Worm (Caenorhabditis elegans) whole organism, L4 larva: ENCODE data around the gene drap-1.

Experiments
- D1046.2 ChIP-seq: fragments of 200-800 bp; sonication (Bioruptor generic); IDR thresholded peaks from 2 replicates; pipeline ENCODE4 v1.3.6; 2022; ENCODE audit warnings: missing genetic modification characterization, missing compliant biosample characterization
- F10B5.3 ChIP-seq: sonication (generic microtip); optimal IDR thresholded peaks from 2 replicates; lab custom pipeline; 2016; ENCODE audit warnings: mild to moderate bottlenecking, missing genetic modification characterization, missing compliant biosample characterization
- F44E2.7 ChIP-seq: fragments of 200-800 bp; sonication (Bioruptor generic); IDR thresholded peaks from 2 replicates; pipeline ENCODE4 v2.1.2; 2022; ENCODE audit warnings: missing genetic modification characterization, missing compliant biosample characterization
- R02D3.7 ChIP-seq: fragments of 150-350 bp; sonication (generic microtip); optimal IDR thresholded peaks from 3 replicates; lab custom pipeline; 2014; ENCODE audit warnings: missing biosample characterization, missing genetic modification characterization
- Y105C5A.15 ChIP-seq: fragments of 200-800 bp; sonication (Bioruptor generic); IDR thresholded peaks from 2 replicates; pipeline ENCODE4 v1.3.6; 2022; ENCODE audit warnings: missing genetic modification characterization, missing compliant biosample characterization
- Y75B8A.6 ChIP-seq: fragments of 200-800 bp; sonication (Bioruptor generic); IDR thresholded peaks from 2 replicates; pipeline ENCODE4 v1.3.6; 2022; ENCODE audit warnings: missing genetic modification reagents, missing genetic modification characterization, missing compliant biosample characterization
- ZK546.5 ChIP-seq, 2 experiments: sonication (generic microtip); optimal IDR thresholded peaks; 2 replicates each; lab custom pipeline; 2017; ENCODE audit warnings: missing biosample characterization in 2 of 2, missing genetic modification characterization in 2 of 2
- aha-1 ChIP-seq: fragments of 150-350 bp; peaks from one replicate; lab custom pipeline; 2014; ENCODE audit warnings: missing biosample characterization, missing genetic modification characterization
- aly-2 ChIP-seq: sonication (generic microtip); optimal IDR thresholded peaks from 2 replicates; lab custom pipeline; 2018; ENCODE audit warnings: missing biosample characterization, missing genetic modification characterization
- ceh-20 ChIP-seq: fragments of 200-800 bp; sonication (Bioruptor generic); IDR thresholded peaks from 2 replicates; pipeline ENCODE4 v1.3.6; 2022; ENCODE audit warnings: missing genetic modification reagents, missing genetic modification characterization, missing compliant biosample characterization
- ceh-44 ChIP-seq: fragments of 200-800 bp; sonication (Bioruptor generic); IDR thresholded peaks from 2 replicates; pipeline ENCODE4 v1.3.6; 2022; ENCODE audit warnings: missing genetic modification reagents, missing genetic modification characterization, missing compliant biosample characterization
- ceh-82 ChIP-seq: sonication (generic microtip); optimal IDR thresholded peaks from 2 replicates; lab custom pipeline; 2017; ENCODE audit warnings: missing biosample characterization, missing genetic modification characterization
- daf-16 ChIP-seq, 3 experiments: sonication (generic microtip); optimal IDR thresholded peaks; 2 replicates each; lab custom pipeline; 2016 to 2017; ENCODE audit warnings: missing genetic modification characterization in 3 of 3, missing genetic modification reagents in 3 of 3, mild to moderate bottlenecking in 2 of 3, missing compliant biosample characterization in 2 of 3, missing biosample characterization in 1 of 3, moderate library complexity in 1 of 3
- dmd-9 ChIP-seq: fragments of 200-800 bp; sonication (Bioruptor generic); IDR thresholded peaks from 2 replicates; pipeline ENCODE4 v1.3.6; 2022; ENCODE audit warnings: missing genetic modification reagents, missing genetic modification characterization, missing compliant biosample characterization
- dpl-1 ChIP-seq: fragments of 150-350 bp; optimal IDR thresholded peaks from 2 replicates; lab custom pipeline; 2014; ENCODE audit warnings: missing biosample characterization, missing genetic modification reagents, missing genetic modification characterization
- duxl-1 ChIP-seq: sonication (generic microtip); optimal IDR thresholded peaks from 2 replicates; lab custom pipeline; 2016; ENCODE audit warnings: mild to moderate bottlenecking, missing genetic modification characterization, moderate library complexity, missing compliant biosample characterization; ENCODE audit not compliant: poor library complexity
- dve-1 ChIP-seq: sonication (generic microtip); optimal IDR thresholded peaks from 2 replicates; lab custom pipeline; 2017; ENCODE audit warnings: antibody characterized with exemption, mild to moderate bottlenecking, missing genetic modification characterization, missing compliant biosample characterization; ENCODE audit not compliant: insufficient read depth
- egl-27 ChIP-seq: sonication (generic microtip); optimal IDR thresholded peaks from 3 replicates; lab custom pipeline; 2017; ENCODE audit warnings: missing biosample characterization, missing genetic modification reagents, missing genetic modification characterization
- egl-43 ChIP-seq: fragments of 200-800 bp; sonication (Bioruptor generic); IDR thresholded peaks from 2 replicates; pipeline ENCODE4 v1.3.6; 2022; ENCODE audit warnings: missing genetic modification reagents, missing genetic modification characterization, missing compliant biosample characterization
- fkh-10 ChIP-seq: fragments of 150-350 bp; optimal IDR thresholded peaks from 2 replicates; lab custom pipeline; 2014; ENCODE audit warnings: missing biosample characterization, missing genetic modification reagents, missing genetic modification characterization
- hlh-11 ChIP-seq: fragments of 200-800 bp; sonication (Bioruptor generic); optimal IDR thresholded peaks from 2 replicates; lab custom pipeline; 2018; ENCODE audit warnings: mild to moderate bottlenecking, missing genetic modification characterization, missing compliant biosample characterization
- hlh-30 ChIP-seq: sonication (generic microtip); optimal IDR thresholded peaks from 2 replicates; lab custom pipeline; 2017; ENCODE audit warnings: antibody characterized with exemption, mild to moderate bottlenecking, missing genetic modification characterization, missing compliant biosample characterization; ENCODE audit not compliant: insufficient read depth
- hmg-1.1 ChIP-seq: fragments of 200-800 bp; sonication (Bioruptor generic); IDR thresholded peaks from 2 replicates; pipeline ENCODE4 v1.3.6; 2022; ENCODE audit warnings: missing genetic modification reagents, missing genetic modification characterization, missing compliant biosample characterization
- jun-1 ChIP-seq: fragments of 150-350 bp; optimal IDR thresholded peaks from 2 replicates; lab custom pipeline; 2014; ENCODE audit warnings: missing biosample characterization, missing genetic modification reagents, missing genetic modification characterization
- lim-7 ChIP-seq: fragments of 200-800 bp; sonication (Bioruptor generic); IDR thresholded peaks from 2 replicates; pipeline ENCODE4 v1.3.6; 2022; ENCODE audit warnings: missing genetic modification characterization, missing compliant biosample characterization
- lin-1 ChIP-seq: fragments of 200-800 bp; sonication (Bioruptor generic); IDR thresholded peaks from 2 replicates; pipeline ENCODE4 v1.3.6; 2022; ENCODE audit warnings: missing genetic modification reagents, missing genetic modification characterization, missing compliant biosample characterization
- lin-13 ChIP-seq: fragments of 150-350 bp; optimal IDR thresholded peaks from 2 replicates; lab custom pipeline; 2014; ENCODE audit warnings: missing biosample characterization, missing genetic modification reagents, missing genetic modification characterization
- lin-29 ChIP-seq: fragments of 200-800 bp; sonication (Bioruptor generic); IDR thresholded peaks from 2 replicates; pipeline ENCODE4 v1.3.6; 2022; ENCODE audit warnings: missing genetic modification reagents, missing genetic modification characterization, missing compliant biosample characterization
- madf-5 ChIP-seq, 2 experiments: fragments of 200-800 bp; sonication (Bioruptor generic); IDR thresholded peaks; 2 replicates each; pipeline ENCODE4 v1.3.6; 2022; ENCODE audit warnings: missing compliant biosample characterization in 2 of 2, missing genetic modification characterization in 2 of 2
- madf-9 ChIP-seq: fragments of 200-800 bp; sonication (Bioruptor generic); conservative IDR thresholded peaks from 2 replicates; pipeline ENCODE4 v1.3.6; 2022; ENCODE audit warnings: missing genetic modification reagents, missing genetic modification characterization, missing compliant biosample characterization
- mdl-1 ChIP-seq, 2 experiments: fragments of 150-350 bp in 1 of 2; sonication (generic microtip) in 1 of 2; optimal IDR thresholded peaks; 2 replicates each; lab custom pipeline; 2014 to 2017; ENCODE audit warnings: missing biosample characterization in 2 of 2, missing genetic modification characterization in 2 of 2
- mdt-29 ChIP-seq: fragments of 200-800 bp; sonication (Bioruptor generic); IDR thresholded peaks from 2 replicates; pipeline ENCODE4 v1.3.6; 2022; ENCODE audit warnings: missing genetic modification reagents, missing genetic modification characterization, missing compliant biosample characterization
- mep-1 ChIP-seq: fragments of 150-350 bp; sonication (generic microtip); optimal IDR thresholded peaks from 3 replicates; lab custom pipeline; 2014; ENCODE audit warnings: missing biosample characterization, missing genetic modification characterization
- mes-2 ChIP-seq: sonication (generic microtip); optimal IDR thresholded peaks from 2 replicates; lab custom pipeline; 2016; ENCODE audit warnings: missing genotype, mild to moderate bottlenecking, missing genetic modification characterization, missing compliant biosample characterization; ENCODE audit not compliant: poor library complexity, severe bottlenecking
- mxl-3 ChIP-seq: fragments of 200-800 bp; sonication (Bioruptor generic); optimal IDR thresholded peaks from 2 replicates; lab custom pipeline; 2018; ENCODE audit warnings: mild to moderate bottlenecking, missing genetic modification characterization, missing compliant biosample characterization
- nhr-102 ChIP-seq: sonication (generic microtip); optimal IDR thresholded peaks from 2 replicates; lab custom pipeline; 2016; ENCODE audit warnings: mild to moderate bottlenecking, missing genetic modification characterization, moderate library complexity, missing compliant biosample characterization
- nhr-237 ChIP-seq: sonication (generic microtip); optimal IDR thresholded peaks from 2 replicates; lab custom pipeline; 2017; ENCODE audit warnings: missing biosample characterization, missing genetic modification characterization
- nhr-28 ChIP-seq: fragments of 150-350 bp; optimal IDR thresholded peaks from 2 replicates; lab custom pipeline; 2014; ENCODE audit warnings: missing biosample characterization, missing genetic modification characterization
- nhr-48 ChIP-seq: sonication (generic microtip); optimal IDR thresholded peaks from 2 replicates; lab custom pipeline; 2016; ENCODE audit warnings: mild to moderate bottlenecking, missing genetic modification characterization, missing compliant biosample characterization
- nhr-76 ChIP-seq: fragments of 150-350 bp; optimal IDR thresholded peaks from 2 replicates; lab custom pipeline; 2014; ENCODE audit warnings: missing biosample characterization, missing genetic modification characterization
- nhr-77 ChIP-seq: fragments of 150-350 bp; optimal IDR thresholded peaks from 2 replicates; lab custom pipeline; 2014; ENCODE audit warnings: missing biosample characterization, missing genetic modification characterization
- rbr-2 ChIP-seq: sonication (generic microtip); optimal IDR thresholded peaks from 2 replicates; lab custom pipeline; 2016; ENCODE audit warnings: missing genotype, missing genetic modification characterization, missing compliant biosample characterization
- sdz-12 ChIP-seq: fragments of 200-800 bp; sonication (Bioruptor generic); optimal IDR thresholded peaks from 2 replicates; lab custom pipeline; 2018; ENCODE audit warnings: mild to moderate bottlenecking, missing genetic modification characterization, missing compliant biosample characterization
- set-16 ChIP-seq: fragments of 200-800 bp; sonication (Bioruptor generic); IDR thresholded peaks from 2 replicates; pipeline ENCODE4 v1.3.6; 2022; ENCODE audit warnings: missing genetic modification reagents, missing genetic modification characterization, missing compliant biosample characterization
- skn-1 ChIP-seq: fragments of 150-350 bp; optimal IDR thresholded peaks from 2 replicates; lab custom pipeline; 2014; ENCODE audit warnings: missing biosample characterization, missing genetic modification characterization
- spr-1 ChIP-seq: sonication (generic microtip); optimal IDR thresholded peaks from 2 replicates; lab custom pipeline; 2016; ENCODE audit warnings: mild to moderate bottlenecking, missing genetic modification characterization, missing compliant biosample characterization
- unc-39 ChIP-seq: sonication (generic microtip); optimal IDR thresholded peaks from 2 replicates; lab custom pipeline; 2017; ENCODE audit warnings: missing biosample characterization, missing genetic modification characterization
- unc-62 ChIP-seq, 3 experiments: fragments of 150-350 bp in 1 of 3; sonication (generic microtip); optimal IDR thresholded peaks in 2 of 3; peaks in 1 of 3; 1 replicate in 1 of 3; 2 replicates in 2 of 3; lab custom pipeline; 2014 to 2017; ENCODE audit warnings: missing biosample characterization in 3 of 3, missing genetic modification characterization in 3 of 3, missing genetic modification reagents in 3 of 3, missing genotype in 1 of 3
- zag-1 ChIP-seq: fragments of 150-350 bp; optimal IDR thresholded peaks from 2 replicates; lab custom pipeline; 2014; ENCODE audit warnings: missing biosample characterization, missing genetic modification characterization
- ztf-7 ChIP-seq: fragments of 150-350 bp; optimal IDR thresholded peaks from 2 replicates; lab custom pipeline; 2014; ENCODE audit warnings: missing biosample characterization, missing genetic modification characterization

The drap-1 gene

ce11 chrV:9706592-9706991 lies 23.3 kb upstream of the drap-1 start:
- TF ChIP-seq F44E2.7 (GFP tag; lab: Robert Waterston, UW) (no peak), aha-1 (tag; lab: Kevin White, UChicago) (peak; percentile 91)
- TF ChIP-seq, all 104 proteins: peak for 1

- TF ChIP-seq aha-1 (tag; lab: Kevin White, UChicago) (no peak), F10B5.3 (tag; lab: Kevin White, UChicago) (no peak), mep-1 (tag; lab: Kevin White, UChicago) (no peak), unc-39 (tag; lab: Kevin White, UChicago) (no peak), hlh-11 (tag; lab: Kevin White, UChicago) (peak; percentile 1), hlh-30 (tag; lab: Kevin White, UChicago) (peak; percentile 12), ZK546.5 (tag; optimal IDR thresholded peaks at IDR 0.05; lab: Kevin White, UChicago) (no peak), skn-1 (no peak), nhr-102 (tag; lab: Kevin White, UChicago) (no peak), spr-1 (tag; lab: Kevin White, UChicago) (no peak), mes-2 (no peak), madf-9 (GFP tag; lab: Robert Waterston, UW) (no peak), Y105C5A.15 (GFP tag; lab: Robert Waterston, UW) (no peak), aly-2 (tag; lab: Kevin White, UChicago) (no peak), sdz-12 (GFP tag; lab: Kevin White, UChicago) (no peak), rbr-2 (tag; lab: Kevin White, UChicago) (no peak), D1046.2 (GFP tag; lab: Robert Waterston, UW) (no peak), mdt-29 (GFP tag; lab: Robert Waterston, UW) (no peak), daf-16 (GFP tag; optimal IDR thresholded peaks at IDR 0.05; lab: Kevin White, UChicago) (no peak), daf-16 (tag; optimal IDR thresholded peaks at IDR 0.05; lab: Kevin White, UChicago) (peak; percentile 46), nhr-237 (tag; lab: Kevin White, UChicago) (no peak), zag-1 (tag; lab: Kevin White, UChicago) (no peak), nhr-76 (tag; lab: Kevin White, UChicago) (no peak), set-16 (no peak), hmg-1.1 (GFP tag; lab: Robert Waterston, UW) (no peak), dmd-9 (GFP tag; lab: Robert Waterston, UW) (no peak), madf-5 (GFP tag; IDR thresholded peaks at IDR 0.05; lab: Robert Waterston, UW) (no peak), ceh-44 (GFP tag; lab: Robert Waterston, UW) (no peak), R02D3.7 (tag; lab: Kevin White, UChicago) (no peak), Y75B8A.6 (no peak), unc-62 (GFP tag; optimal IDR thresholded peaks at IDR 0.05 in 1 of 2; lab: Kevin White, UChicago) (no peak), unc-62 (tag; optimal IDR thresholded peaks at IDR 0.05; lab: Kevin White, UChicago) (no peak), mdl-1 (tag; optimal IDR thresholded peaks at IDR 0.05; lab: Kevin White, UChicago) (no peak), duxl-1 (tag; lab: Kevin White, UChicago) (no peak), lin-13 (GFP tag; lab: Kevin White, UChicago) (no peak), mxl-3 (GFP tag; lab: Kevin White, UChicago) (no peak), lin-1 (GFP tag; lab: Robert Waterston, UW) (no peak), jun-1 (no peak), dpl-1 (no peak), nhr-77 (tag; lab: Kevin White, UChicago) (peak; percentile 40), ceh-20 (GFP tag; lab: Robert Waterston, UW) (no peak), lin-29 (GFP tag; lab: Robert Waterston, UW) (no peak), dve-1 (peak; percentile 18), fkh-10 (GFP tag; lab: Kevin White, UChicago) (no peak), ztf-7 (tag; lab: Kevin White, UChicago) (no peak), ceh-82 (no peak), egl-27 (tag; lab: Kevin White, UChicago) (no peak), lim-7 (GFP tag; lab: Robert Waterston, UW) (no peak), egl-43 (GFP tag; lab: Robert Waterston, UW) (no peak), nhr-48 (tag; lab: Kevin White, UChicago) (no peak), nhr-28 (tag; lab: Kevin White, UChicago) (peak; percentile 29)
Observed at ce11 chrV:9709747-9710146, 20.2 kb upstream of the drap-1 start, which contains the start of gene tag-120. Gene tag-120 (minus strand): TSS chrV:9709814.
